Fruit fly (Drosophila melanogaster): ENCODE measurements around the gene CG15020.
A peak's percentile ranks its signal among the peaks of the same experiment; 100 is the strongest.

The CG15020 gene

DNA sequence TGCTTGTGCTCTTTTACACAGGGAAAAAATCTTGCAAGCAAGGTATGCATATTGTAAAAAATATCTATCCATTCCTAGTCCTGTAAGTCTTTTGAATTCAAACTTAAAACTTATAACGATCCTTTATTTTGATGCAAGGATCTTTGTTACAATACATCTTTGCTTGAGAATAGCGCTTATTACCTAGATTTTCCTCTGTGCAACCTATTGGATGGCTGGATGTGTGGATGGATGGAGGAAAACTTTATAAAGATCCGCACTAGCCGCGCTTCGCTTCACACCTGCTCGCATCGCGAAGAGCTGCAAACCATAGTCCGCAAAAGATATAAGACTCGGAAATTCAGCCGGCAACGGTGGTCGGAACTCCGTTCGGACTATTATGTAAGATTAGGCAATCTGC lies at the start of gene CG15020:
Gene CG15020 (plus strand): TSS at position 301 of the 400 bp plus-strand sequence.
- no peak for TF ChIP-seq pan (optimal IDR thresholded peaks at IDR 0.05)
- TF ChIP-seq Dll (optimal IDR thresholded peaks at IDR 0.05): no peak
- TF ChIP-seq EcR (GFP tag; optimal IDR thresholded peaks at IDR 0.05): no peak
- no peak for TF ChIP-seq usp (GFP tag; optimal IDR thresholded peaks at IDR 0.05)
- TF ChIP-seq psq (optimal IDR thresholded peaks at IDR 0.05): no peak
- TF ChIP-seq CG8478 (optimal IDR thresholded peaks at IDR 0.05): no peak

DNA sequence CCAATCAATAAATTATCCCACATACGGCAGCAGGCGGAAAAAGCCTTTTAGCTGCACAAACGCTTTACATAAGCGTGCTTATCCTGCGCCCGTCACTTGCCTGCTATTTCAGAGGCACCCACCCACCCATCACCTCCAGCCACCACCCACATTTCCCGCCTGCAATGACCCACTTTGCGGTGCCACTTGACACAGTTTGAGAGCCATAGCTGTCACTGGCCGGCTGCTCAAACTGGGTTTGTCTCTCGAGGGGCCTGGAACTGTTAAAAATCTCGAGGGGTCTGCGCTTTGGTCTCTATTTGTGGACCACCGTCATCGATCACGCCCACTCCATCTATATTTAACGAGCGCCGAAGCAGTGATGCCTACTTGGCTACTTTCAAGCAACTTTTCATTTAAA lies 49.5 kb upstream of the CG15020 start:
- TF ChIP-seq CG8478 (optimal IDR thresholded peaks at IDR 0.05) (no peak), pan (optimal IDR thresholded peaks at IDR 0.05) (no peak), psq (optimal IDR thresholded peaks at IDR 0.05) (no peak), EcR (GFP tag; optimal IDR thresholded peaks at IDR 0.05) (no peak), usp (GFP tag; optimal IDR thresholded peaks at IDR 0.05) (no peak), Dll (optimal IDR thresholded peaks at IDR 0.05) (no peak)

DNA sequence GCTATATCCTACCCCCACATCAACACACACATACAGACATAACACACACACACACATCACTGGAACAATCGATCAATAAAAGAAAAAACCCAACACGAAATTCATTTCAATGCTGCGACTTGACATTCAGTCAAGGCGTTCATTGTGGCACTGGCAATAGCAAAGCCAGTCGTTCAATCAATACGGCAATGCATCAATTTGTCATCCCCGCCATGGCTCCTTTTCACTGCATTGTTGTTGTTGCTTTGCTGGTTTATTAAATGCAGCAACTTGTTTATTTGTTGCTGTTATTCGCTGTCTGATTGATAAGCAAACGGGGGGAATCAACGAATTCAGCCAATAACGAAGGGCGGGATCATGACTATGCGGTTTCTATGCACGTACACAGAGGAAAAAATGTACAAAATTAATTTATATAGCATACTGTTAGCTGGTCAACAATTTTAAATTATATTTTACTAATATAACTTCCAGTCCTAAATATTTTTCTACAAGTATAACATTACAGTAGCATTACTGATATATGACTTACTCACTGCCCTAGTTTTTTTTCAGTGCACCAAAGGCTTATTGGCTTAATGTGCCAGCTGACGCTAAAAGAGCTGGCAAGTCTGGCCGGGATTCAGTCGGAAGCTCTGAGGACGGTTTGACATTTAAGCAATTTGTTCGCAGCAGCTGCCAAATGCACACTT lies 45.6 kb upstream of the CG15020 start:
- TF ChIP-seq pan (optimal IDR thresholded peaks at IDR 0.05) (no peak), EcR (GFP tag; optimal IDR thresholded peaks at IDR 0.05) (no peak), psq (optimal IDR thresholded peaks at IDR 0.05) (no peak), CG8478 (optimal IDR thresholded peaks at IDR 0.05) (no peak), Dll (optimal IDR thresholded peaks at IDR 0.05) (no peak), usp (GFP tag; optimal IDR thresholded peaks at IDR 0.05) (no peak)

DNA sequence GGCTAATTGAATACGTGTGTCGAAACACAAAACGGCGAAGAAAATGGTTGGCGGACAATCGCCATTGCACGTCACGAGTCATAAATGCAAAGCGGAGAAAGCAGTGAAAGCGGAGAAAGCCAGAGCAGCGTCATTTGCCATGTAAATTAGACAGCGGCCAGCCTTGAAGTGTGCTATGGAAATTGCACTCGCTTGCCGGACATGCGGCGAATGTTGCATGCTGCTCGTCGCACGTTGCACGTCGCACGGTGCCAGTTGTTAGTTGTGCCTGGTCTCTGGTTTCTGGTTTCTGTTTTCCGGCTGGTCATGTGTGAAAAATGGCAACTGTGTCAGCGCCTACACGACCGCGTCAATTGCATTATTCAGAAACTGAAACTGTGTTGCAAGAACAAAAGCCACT lies 44.0 kb upstream of the CG15020 start:
- no peak for TF ChIP-seq psq (optimal IDR thresholded peaks at IDR 0.05)
- TF ChIP-seq usp (GFP tag; optimal IDR thresholded peaks at IDR 0.05): no peak
- no peak for TF ChIP-seq pan (optimal IDR thresholded peaks at IDR 0.05)
- TF ChIP-seq EcR (GFP tag; optimal IDR thresholded peaks at IDR 0.05): no peak
- TF ChIP-seq Dll (optimal IDR thresholded peaks at IDR 0.05): no peak
- TF ChIP-seq CG8478 (optimal IDR thresholded peaks at IDR 0.05): no peak

DNA sequence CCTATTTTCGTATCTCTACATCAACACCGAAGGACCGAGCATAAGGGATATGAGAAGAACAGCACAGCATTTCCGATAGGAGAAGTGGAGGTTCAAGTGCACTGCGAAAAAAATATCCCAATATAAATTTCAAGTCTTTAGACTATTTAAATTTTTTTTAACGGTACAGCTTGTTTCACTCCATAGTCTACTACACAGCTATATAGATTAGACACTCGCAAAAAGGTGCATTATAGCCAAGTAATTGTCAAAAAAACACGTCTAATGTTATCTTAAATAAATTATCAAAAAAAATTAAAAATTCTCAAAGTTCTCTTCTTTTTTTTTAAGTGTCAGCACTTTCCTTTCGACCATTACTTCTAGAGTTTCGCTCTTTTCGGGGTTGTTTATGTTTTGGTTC lies 42.6 kb upstream of the CG15020 start:
- TF ChIP-seq usp (GFP tag; optimal IDR thresholded peaks at IDR 0.05) (no peak), pan (optimal IDR thresholded peaks at IDR 0.05) (no peak), EcR (GFP tag; optimal IDR thresholded peaks at IDR 0.05) (no peak), CG8478 (optimal IDR thresholded peaks at IDR 0.05) (no peak), Dll (optimal IDR thresholded peaks at IDR 0.05) (no peak), psq (optimal IDR thresholded peaks at IDR 0.05) (no peak)

DNA sequence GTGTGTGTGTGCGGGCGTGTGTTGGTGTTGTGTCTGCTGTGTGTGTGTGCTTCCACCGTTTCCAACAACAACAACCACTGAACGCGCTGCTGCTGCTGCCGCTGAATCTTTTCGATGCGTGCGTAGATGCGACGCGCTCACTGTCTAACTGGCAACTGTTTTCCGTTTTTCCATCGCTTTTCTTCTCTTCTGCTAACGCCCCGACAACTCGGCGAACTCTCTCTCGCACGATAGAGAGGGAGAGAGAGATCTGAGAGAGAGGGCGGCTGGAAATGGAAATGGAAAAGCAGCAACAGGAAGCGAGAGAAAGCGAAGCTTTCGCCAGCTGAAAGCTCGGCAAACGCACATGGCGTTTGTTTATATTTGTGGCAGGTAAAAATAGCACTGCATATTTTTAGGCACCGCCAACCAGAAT lies 41.2 kb upstream of the CG15020 start, which contains the start of gene DopEcR:
Gene DopEcR (minus strand): TSS at position 157 of the 415 bp plus-strand sequence.
- TF ChIP-seq Dll (optimal IDR thresholded peaks at IDR 0.05) (peak; percentile 41), psq (optimal IDR thresholded peaks at IDR 0.05) (no peak)

DNA sequence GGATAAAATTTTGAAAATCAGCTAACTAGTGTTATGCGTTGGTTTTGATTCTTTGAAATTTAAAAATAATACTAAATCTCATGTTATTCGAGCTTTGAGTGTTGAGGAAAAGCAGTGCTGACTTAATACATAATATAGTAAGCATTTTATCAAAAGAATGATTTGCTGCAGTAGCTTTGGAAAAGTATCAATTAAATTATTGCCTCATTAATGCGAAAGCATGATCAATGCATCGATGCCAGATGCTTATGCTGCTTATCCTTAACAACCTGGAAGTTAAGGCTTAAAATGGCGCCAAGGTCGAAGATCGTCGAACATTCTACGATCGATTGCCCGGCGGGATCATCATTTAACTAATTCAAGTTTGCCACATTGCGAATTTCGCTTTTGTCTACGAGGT lies 39.9 kb upstream of the CG15020 start, which contains the start of gene CG32240:
Gene CG32240 (minus strand): TSS at position 101 of the 400 bp plus-strand sequence.
- no peak for TF ChIP-seq EcR (GFP tag; optimal IDR thresholded peaks at IDR 0.05)
- TF ChIP-seq psq (optimal IDR thresholded peaks at IDR 0.05): no peak
- TF ChIP-seq pan (optimal IDR thresholded peaks at IDR 0.05): no peak

DNA sequence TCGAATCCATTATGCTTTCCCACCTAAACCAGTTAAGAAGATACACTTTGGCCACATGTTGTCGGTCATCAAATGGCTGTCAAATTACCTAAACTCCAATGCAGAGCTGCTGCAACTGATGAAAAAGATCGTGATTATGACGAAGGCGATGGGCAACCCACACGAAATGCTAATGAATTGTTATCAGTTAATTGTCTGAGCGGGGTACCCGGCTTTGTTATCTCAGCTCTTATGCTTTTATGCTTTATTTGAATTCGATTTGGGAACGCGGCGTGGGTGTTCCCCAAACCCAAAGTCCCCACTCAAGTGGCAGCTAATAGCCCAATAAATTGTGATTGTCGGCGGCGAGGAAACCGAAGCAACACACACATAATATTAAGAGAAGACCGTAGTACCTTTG lies 38.9 kb upstream of the CG15020 start:
- TF ChIP-seq EcR (GFP tag; optimal IDR thresholded peaks at IDR 0.05): no peak
- no peak for TF ChIP-seq usp (GFP tag; optimal IDR thresholded peaks at IDR 0.05)
- TF ChIP-seq Dll (optimal IDR thresholded peaks at IDR 0.05): no peak
- no peak for TF ChIP-seq psq (optimal IDR thresholded peaks at IDR 0.05)
- TF ChIP-seq CG8478 (optimal IDR thresholded peaks at IDR 0.05): no peak
- no peak for TF ChIP-seq pan (optimal IDR thresholded peaks at IDR 0.05)

DNA sequence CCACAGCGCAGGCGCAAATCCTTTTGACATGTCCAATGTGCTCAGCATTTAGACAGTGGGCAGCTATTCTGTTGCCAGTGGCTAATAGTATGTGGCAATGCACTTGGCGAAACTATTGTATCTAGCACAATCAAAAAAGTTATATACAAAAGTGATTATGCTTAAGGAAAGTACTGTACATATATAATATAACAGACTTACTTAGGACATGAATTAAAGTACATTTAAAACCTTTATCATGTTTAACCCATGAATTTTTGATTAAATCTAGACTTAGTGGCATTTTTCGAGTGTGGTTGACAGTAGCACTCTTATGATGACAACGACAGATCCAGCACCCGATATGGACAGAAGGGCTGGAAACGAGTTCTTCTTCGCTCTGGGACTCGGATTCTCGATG lies 38.4 kb upstream of the CG15020 start:
- no peak for TF ChIP-seq CG8478 (optimal IDR thresholded peaks at IDR 0.05)
- TF ChIP-seq EcR (GFP tag; optimal IDR thresholded peaks at IDR 0.05): no peak
- no peak for TF ChIP-seq Dll (optimal IDR thresholded peaks at IDR 0.05)
- TF ChIP-seq usp (GFP tag; optimal IDR thresholded peaks at IDR 0.05): no peak
- TF ChIP-seq pan (optimal IDR thresholded peaks at IDR 0.05): no peak
- no peak for TF ChIP-seq psq (optimal IDR thresholded peaks at IDR 0.05)

DNA sequence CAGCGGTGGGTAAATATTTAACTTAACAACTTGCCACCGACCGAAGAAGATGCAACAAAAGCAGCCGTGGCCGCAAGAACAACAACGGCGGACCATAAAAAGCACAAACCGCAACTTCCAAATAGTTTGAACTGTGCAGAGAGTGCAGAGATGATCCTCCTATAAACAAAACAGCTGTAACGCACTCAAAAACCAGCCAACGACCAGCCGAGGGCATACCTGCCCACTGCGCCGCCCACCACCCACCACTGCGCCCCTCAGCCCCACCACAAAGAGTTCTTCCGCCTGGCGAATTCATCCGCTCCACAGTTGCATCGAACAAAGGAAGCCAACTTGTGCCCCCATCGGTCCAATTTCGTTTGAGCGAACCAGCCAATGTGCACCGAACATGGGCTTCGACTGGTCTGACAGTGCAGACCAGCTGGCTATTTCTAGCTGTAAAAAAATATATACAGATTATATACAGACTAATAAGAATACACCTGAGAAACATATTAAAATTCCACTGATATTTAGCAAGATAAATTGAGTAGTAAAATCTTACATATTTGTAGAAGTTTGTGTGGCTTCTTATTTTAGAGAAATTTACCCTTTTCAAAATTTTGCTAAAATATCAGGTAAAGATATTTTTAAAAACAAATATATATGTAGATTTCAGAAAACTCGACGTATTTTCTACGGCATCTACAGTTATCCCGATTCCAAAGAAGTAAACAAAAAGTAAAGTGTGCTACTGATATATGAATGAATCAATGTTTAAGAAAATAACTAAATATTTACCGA lies 37.7 kb upstream of the CG15020 start:
- no peak for TF ChIP-seq pan (optimal IDR thresholded peaks at IDR 0.05)
- TF ChIP-seq usp (GFP tag; optimal IDR thresholded peaks at IDR 0.05): no peak
- no peak for TF ChIP-seq psq (optimal IDR thresholded peaks at IDR 0.05)
- TF ChIP-seq CG8478 (optimal IDR thresholded peaks at IDR 0.05): no peak
- TF ChIP-seq EcR (GFP tag; optimal IDR thresholded peaks at IDR 0.05): no peak
- TF ChIP-seq Dll (optimal IDR thresholded peaks at IDR 0.05): no peak

DNA sequence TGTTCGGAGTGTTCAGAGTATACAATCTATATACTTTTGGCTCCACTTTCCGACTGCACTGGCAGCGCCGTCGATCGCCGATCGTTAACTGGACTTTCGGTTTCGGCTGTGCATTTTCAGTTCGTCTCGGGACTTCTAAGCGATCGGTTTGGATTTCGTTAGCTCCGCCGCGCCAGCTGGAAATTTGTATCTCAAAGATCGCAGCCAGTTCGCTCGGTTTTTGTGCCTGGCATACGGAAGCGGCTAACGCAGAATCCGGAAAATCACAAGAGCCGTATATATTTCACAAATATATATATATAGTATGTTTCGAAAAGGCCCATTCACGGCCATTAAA lies 37.2 kb upstream of the CG15020 start, which contains the start of gene slow:
Gene slow (plus strand): TSS at position 117 of the 337 bp plus-strand sequence.
- TF ChIP-seq Dll (optimal IDR thresholded peaks at IDR 0.05) (no peak), psq (optimal IDR thresholded peaks at IDR 0.05) (no peak), pan (optimal IDR thresholded peaks at IDR 0.05) (no peak)

DNA sequence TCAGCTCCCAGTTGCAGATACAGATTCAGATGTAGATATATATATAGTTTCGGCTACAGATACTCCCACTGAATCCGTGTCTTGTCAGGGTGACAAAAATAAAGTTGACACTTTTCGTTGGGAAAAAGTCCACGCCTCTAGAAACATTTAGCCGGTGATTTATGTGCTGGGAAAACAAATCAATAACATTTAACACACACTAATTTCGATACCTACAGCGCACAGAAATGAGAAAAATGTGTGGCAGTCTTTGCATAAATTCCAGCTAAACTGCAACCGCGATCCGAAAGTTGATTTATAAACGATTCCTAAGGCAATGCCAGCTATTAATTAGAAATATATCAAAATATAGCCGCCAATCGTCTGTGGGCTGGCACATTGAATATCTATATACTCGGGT lies 33.2 kb upstream of the CG15020 start:
- TF ChIP-seq psq (optimal IDR thresholded peaks at IDR 0.05) (no peak), usp (GFP tag; optimal IDR thresholded peaks at IDR 0.05) (no peak), CG8478 (optimal IDR thresholded peaks at IDR 0.05) (no peak), EcR (GFP tag; optimal IDR thresholded peaks at IDR 0.05) (no peak), Dll (optimal IDR thresholded peaks at IDR 0.05) (no peak), pan (optimal IDR thresholded peaks at IDR 0.05) (no peak)
